Worm (Caenorhabditis elegans) whole organism, mixed stage, embryonic: Measurements from ENCODE around the gene clec-117.

Source experiments
- bed-3 ChIP-seq: fragments of 200-800 bp; sonication (Bioruptor generic); optimal IDR thresholded peaks from 3 replicates; lab custom pipeline; 2018; ENCODE audit warnings: mild to moderate bottlenecking, missing genetic modification characterization, moderate library complexity, missing compliant biosample characterization
- ceh-43 ChIP-seq: fragments of 200-800 bp; sonication (Bioruptor generic); optimal IDR thresholded peaks from 2 replicates; lab custom pipeline; 2018; ENCODE audit warnings: mild to moderate bottlenecking, missing genetic modification characterization, moderate library complexity, missing compliant biosample characterization
- elt-3 ChIP-seq: fragments of 150-350 bp; optimal IDR thresholded peaks from 2 replicates; lab custom pipeline; 2014; ENCODE audit warnings: missing biosample characterization, missing genetic modification characterization
- hlh-1 ChIP-seq: fragments of 150-350 bp; optimal IDR thresholded peaks from 2 replicates; lab custom pipeline; 2014; ENCODE audit warnings: missing biosample characterization, missing genetic modification reagents, missing genetic modification characterization
- lin-13 ChIP-seq: fragments of 150-350 bp; optimal IDR thresholded peaks from 2 replicates; lab custom pipeline; 2014; ENCODE audit warnings: missing biosample characterization, missing genetic modification characterization
- nhr-12 ChIP-seq: fragments of 150-350 bp; optimal IDR thresholded peaks from 2 replicates; lab custom pipeline; 2014; ENCODE audit warnings: missing biosample characterization, missing genetic modification characterization
- nhr-28 ChIP-seq: fragments of 150-350 bp; optimal IDR thresholded peaks from 2 replicates; lab custom pipeline; 2014; ENCODE audit warnings: missing biosample characterization, missing genetic modification characterization
- nhr-76 ChIP-seq: sonication (generic microtip); optimal IDR thresholded peaks from 2 replicates; lab custom pipeline; 2017; ENCODE audit warnings: missing biosample characterization, missing genetic modification characterization
- snpc-4 ChIP-seq: fragments of 150-350 bp; optimal IDR thresholded peaks from 2 replicates; lab custom pipeline; 2014; ENCODE audit warnings: missing biosample characterization, missing genetic modification characterization
- sptf-1 ChIP-seq: sonication (generic microtip); optimal IDR thresholded peaks from 2 replicates; lab custom pipeline; 2017; ENCODE audit warnings: mild to moderate bottlenecking, missing genetic modification characterization, moderate library complexity, missing compliant biosample characterization
- unc-62 ChIP-seq: fragments of 150-350 bp; optimal IDR thresholded peaks from 2 replicates; lab custom pipeline; 2014; ENCODE audit warnings: missing biosample characterization, missing genetic modification reagents, missing genetic modification characterization
- ztf-11 ChIP-seq: fragments of 150-350 bp; optimal IDR thresholded peaks from 2 replicates; lab custom pipeline; 2014; ENCODE audit warnings: missing biosample characterization, missing genetic modification characterization

DNA sequence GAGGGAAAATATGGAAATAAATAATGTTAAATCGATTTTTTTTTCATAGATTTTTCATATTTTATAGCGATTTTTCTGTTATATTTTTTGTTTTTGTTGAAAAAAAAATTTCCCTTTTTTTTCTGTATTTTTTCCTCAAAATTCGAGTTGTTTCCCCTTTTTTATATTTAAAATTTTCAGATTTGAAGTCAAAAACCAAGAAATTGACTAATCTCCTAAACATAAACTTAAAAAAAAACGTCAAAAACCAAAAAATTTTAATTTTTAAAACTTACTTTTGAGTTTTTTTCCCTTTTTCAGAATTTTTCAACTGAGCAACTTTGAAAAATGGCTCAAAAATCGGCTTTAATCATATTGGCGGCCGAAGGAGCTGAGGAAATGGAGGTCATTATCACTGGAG, 6.5 kb downstream of the clec-117 start, which contains the start of gene djr-1.1:
- TF ChIP-seq elt-3 (tag; lab: Kevin White, UChicago) (no peak), sptf-1 (tag; lab: Kevin White, UChicago) (no peak), hlh-1 (tag; lab: Kevin White, UChicago) (no peak), snpc-4 (tag; lab: Kevin White, UChicago) (no peak), nhr-12 (tag; lab: Kevin White, UChicago) (no peak), nhr-76 (tag; lab: Kevin White, UChicago) (no peak), bed-3 (no peak), unc-62 (GFP tag; lab: Kevin White, UChicago) (no peak), ceh-43 (GFP tag; lab: Kevin White, UChicago) (no peak), lin-13 (tag; lab: Kevin White, UChicago) (no peak), nhr-28 (tag; lab: Kevin White, UChicago) (no peak), ztf-11 (tag; lab: Kevin White, UChicago) (no peak)
